Worm (Caenorhabditis elegans) whole organism, young adult: Measurements from ENCODE around the gene F13C5.3.

Experiments
- cebp-2 ChIP-seq: fragments of 200-800 bp; sonication (Bioruptor generic); IDR thresholded peaks from 2 replicates; pipeline ENCODE4 v1.3.6; 2022; ENCODE audit warnings: missing genetic modification characterization, missing compliant biosample characterization
- ekl-4 ChIP-seq: fragments of 200-800 bp; sonication (Bioruptor generic); IDR thresholded peaks from 2 replicates; pipeline ENCODE4 v1.3.6; 2022; ENCODE audit warnings: missing genetic modification reagents, missing genetic modification characterization, missing compliant biosample characterization
- somi-1 ChIP-seq: fragments of 200-800 bp; sonication (Bioruptor generic); optimal IDR thresholded peaks from 2 replicates; lab custom pipeline; 2018; ENCODE audit warnings: mild to moderate bottlenecking, missing genetic modification characterization, missing compliant biosample characterization

- no peak for TF ChIP-seq cebp-2 (GFP tag; lab: Robert Waterston, UW)
- TF ChIP-seq somi-1 (GFP tag; lab: Kevin White, UChicago): no peak
- TF ChIP-seq ekl-4 (GFP tag; lab: Robert Waterston, UW): no peak
Measured at ce11 chrX:621688-622087, 22.3 kb upstream of the F13C5.3 start.
